Worm (Caenorhabditis elegans) whole organism, L4/young adult: ENCODE data around the gene C55C3.1.

Source experiments
- W03F9.2 ChIP-seq: fragments of 150-350 bp; optimal IDR thresholded peaks from 2 replicates; lab custom pipeline; 2014; ENCODE audit warnings: missing biosample characterization, missing genetic modification characterization
- dao-5 ChIP-seq: sonication (generic microtip); optimal IDR thresholded peaks from 2 replicates; lab custom pipeline; 2016; ENCODE audit warnings: missing genotype, missing genetic modification characterization, moderate library complexity, missing compliant biosample characterization
- him-1 ChIP-seq: sonication (generic microtip); optimal IDR thresholded peaks from 2 replicates; lab custom pipeline; 2016; ENCODE audit warnings: missing genotype, missing genetic modification reagents, missing genetic modification characterization, missing compliant biosample characterization

DNA sequence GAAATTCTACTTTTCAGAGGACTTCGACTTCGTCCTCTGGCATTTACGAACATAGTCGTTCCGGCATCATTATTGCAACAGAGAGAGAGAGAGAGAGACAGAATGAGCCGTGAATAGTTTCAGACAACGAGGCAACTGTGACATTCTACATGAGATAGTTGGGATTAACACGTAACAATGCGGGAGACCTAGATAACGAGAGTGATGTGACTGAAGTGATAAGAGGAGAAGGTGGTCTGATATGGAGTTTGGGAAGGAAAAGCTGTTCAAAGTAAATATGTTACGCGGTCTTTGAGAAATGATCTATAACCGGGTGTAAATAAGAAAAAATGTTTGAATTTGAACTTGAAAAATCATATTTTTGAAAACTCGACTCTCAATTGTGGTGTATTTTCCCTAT lies 49.4 kb upstream of the C55C3.1 start:
- no peak for TF ChIP-seq dao-5
- no peak for TF ChIP-seq him-1 (tag; lab: Kevin White, UChicago)
- no peak for TF ChIP-seq W03F9.2 (tag; lab: Kevin White, UChicago)
